Fruit fly (Drosophila melanogaster) whole organism, embryonic: Measurements from ENCODE around the gene CCT3.

Experiments
- ATbp ChIP-seq: fragments of 200-800 bp; sonication (Bioruptor generic); optimal IDR thresholded peaks from 2 replicates; lab custom pipeline; 2017; ENCODE audit warnings: missing biosample characterization, mild to moderate bottlenecking, missing genetic modification characterization, missing genetic modification reagents
- Antp ChIP-seq: fragments of 200-800 bp; sonication (Bioruptor generic); optimal IDR thresholded peaks from 3 replicates; lab custom pipeline; 2016; ENCODE audit warnings: missing biosample characterization, missing genetic modification characterization
- Blimp-1 ChIP-seq: fragments of 200-800 bp; sonication (Bioruptor generic); optimal IDR thresholded peaks from 3 replicates; lab custom pipeline; 2018; ENCODE audit warnings: missing biosample characterization, missing genetic modification characterization, mild to moderate bottlenecking, moderate library complexity, missing genetic modification reagents
- CG10321 ChIP-seq: fragments of 200-800 bp; sonication (Bioruptor generic); IDR thresholded peaks from 2 replicates; pipeline ENCODE4 v1.3.6; 2022; ENCODE audit warnings: missing biosample characterization, missing genetic modification characterization
- CG11560 ChIP-seq: fragments of 200-800 bp; sonication (Bioruptor generic); IDR thresholded peaks from 3 replicates; pipeline ENCODE4 v1.3.6; 2022; ENCODE audit warnings: missing biosample characterization, missing genetic modification characterization
- CG12155 ChIP-seq: fragments of 200-800 bp; sonication (Bioruptor generic); optimal IDR thresholded peaks from 3 replicates; lab custom pipeline; 2016; ENCODE audit warnings: missing biosample characterization, missing genetic modification characterization
- CG15601 ChIP-seq: fragments of 200-800 bp; sonication (Bioruptor generic); optimal IDR thresholded peaks from 3 replicates; lab custom pipeline; 2019; ENCODE audit warnings: missing biosample characterization, mild to moderate bottlenecking, missing genetic modification characterization, moderate library complexity
- CG16813 ChIP-seq: fragments of 200-800 bp; sonication (Bioruptor generic); IDR thresholded peaks from 3 replicates; pipeline ENCODE4 v1.3.6; 2022; ENCODE audit warnings: missing biosample characterization, missing genetic modification characterization; ENCODE audit not compliant: partially characterized antibody
- CG16815 ChIP-seq: fragments of 200-800 bp; sonication (Bioruptor generic); optimal IDR thresholded peaks from 3 replicates; lab custom pipeline; 2017; ENCODE audit warnings: missing biosample characterization, mild to moderate bottlenecking, missing genetic modification characterization
- CG17361 ChIP-seq: fragments of 200-800 bp; sonication (Bioruptor generic); IDR thresholded peaks from 3 replicates; pipeline ENCODE4 v1.3.6; 2022; ENCODE audit warnings: missing biosample characterization, missing genetic modification characterization
- CG1832 ChIP-seq: fragments of 200-800 bp; sonication (Bioruptor generic); optimal IDR thresholded peaks from 2 replicates; lab custom pipeline; 2017; ENCODE audit warnings: missing biosample characterization, mild to moderate bottlenecking, missing genetic modification characterization, inconsistent platforms
- CG18599 ChIP-seq: fragments of 200-800 bp; sonication (Bioruptor generic); optimal IDR thresholded peaks from 3 replicates; lab custom pipeline; 2017; ENCODE audit warnings: missing biosample characterization, missing genetic modification characterization, mild to moderate bottlenecking, moderate library complexity, missing genetic modification reagents
- CG2129 ChIP-seq: fragments of 200-800 bp; sonication (Bioruptor generic); IDR thresholded peaks from 2 replicates; pipeline ENCODE4 v1.3.6; 2022; ENCODE audit warnings: missing biosample characterization, missing genetic modification characterization; ENCODE audit not compliant: partially characterized antibody
- CG30431 ChIP-seq: fragments of 200-800 bp; sonication (Bioruptor generic); optimal IDR thresholded peaks from 2 replicates; lab custom pipeline; 2017; ENCODE audit warnings: missing biosample characterization, missing genetic modification characterization
- CG3163 ChIP-seq: fragments of 200-800 bp; sonication (Bioruptor generic); optimal IDR thresholded peaks from 3 replicates; lab custom pipeline; 2016; ENCODE audit warnings: missing biosample characterization, missing genetic modification characterization
- CG34422 ChIP-seq: fragments of 200-800 bp; sonication (Bioruptor generic); IDR thresholded peaks from 3 replicates; pipeline ENCODE4 v1.3.6; 2022; ENCODE audit warnings: missing biosample characterization, missing genetic modification characterization
- CG3847 ChIP-seq: fragments of 200-800 bp; sonication (Bioruptor generic); IDR thresholded peaks from 2 replicates; pipeline ENCODE4 v1.3.6; 2022; ENCODE audit warnings: missing biosample characterization, missing genetic modification characterization
- CG42726 ChIP-seq: fragments of 200-800 bp; sonication (Bioruptor generic); IDR thresholded peaks from 2 replicates; pipeline ENCODE4 v1.3.6; 2022; ENCODE audit warnings: missing biosample characterization, missing genetic modification characterization; ENCODE audit not compliant: partially characterized antibody
- CG6854 ChIP-seq: fragments of 200-800 bp; sonication (Bioruptor generic); optimal IDR thresholded peaks from 3 replicates; lab custom pipeline; 2017; ENCODE audit warnings: missing biosample characterization, mild to moderate bottlenecking, missing genetic modification characterization
- CG7372 ChIP-seq: fragments of 200-800 bp; sonication (Bioruptor generic); IDR thresholded peaks from 2 replicates; pipeline ENCODE4 v1.3.6; 2022; ENCODE audit warnings: missing biosample characterization, missing genetic modification characterization
- CG9215 ChIP-seq: fragments of 200-800 bp; sonication (Bioruptor generic); IDR thresholded peaks from 2 replicates; pipeline ENCODE4 v1.3.6; 2022; ENCODE audit warnings: missing biosample characterization, missing genetic modification characterization
- CTCF ChIP-seq: fragments of 200-800 bp; sonication (Bioruptor generic); optimal IDR thresholded peaks from 2 replicates; lab custom pipeline; 2017; ENCODE audit warnings: missing biosample characterization, mild to moderate bottlenecking, missing genetic modification characterization, moderate library complexity
- Camta ChIP-seq: fragments of 200-800 bp; sonication (Bioruptor generic); optimal IDR thresholded peaks from 2 replicates; lab custom pipeline; 2016; ENCODE audit warnings: missing biosample characterization, missing genetic modification characterization
- Chrac-16 ChIP-seq: fragments of 200-800 bp; sonication (Bioruptor generic); optimal IDR thresholded peaks from 3 replicates; lab custom pipeline; 2016; ENCODE audit warnings: missing biosample characterization, missing genetic modification characterization
- Dbx ChIP-seq: fragments of 200-800 bp; sonication (Bioruptor generic); IDR thresholded peaks from 3 replicates; pipeline ENCODE4 v1.3.6; 2022; ENCODE audit warnings: missing biosample characterization, missing genetic modification characterization
- Dek ChIP-seq: fragments of 200-800 bp; sonication (Bioruptor generic); optimal IDR thresholded peaks from 3 replicates; lab custom pipeline; 2019; ENCODE audit warnings: missing biosample characterization, mild to moderate bottlenecking, missing genetic modification characterization, moderate library complexity
- Dll ChIP-seq: fragments of 200-800 bp; sonication (Bioruptor generic); IDR thresholded peaks from 4 replicates; pipeline ENCODE4 v1.3.6; 2022; ENCODE audit warnings: missing biosample characterization, missing genetic modification characterization; ENCODE audit not compliant: partially characterized antibody
- Dref ChIP-seq: fragments of 200-800 bp; sonication (Bioruptor generic); IDR thresholded peaks from 2 replicates; pipeline ENCODE4 v1.3.6; 2022; ENCODE audit warnings: missing biosample characterization, missing genetic modification characterization
- HLH3B ChIP-seq: fragments of 200-800 bp; sonication (Bioruptor generic); IDR thresholded peaks from 2 replicates; pipeline ENCODE4 v1.3.6; 2022; ENCODE audit warnings: missing biosample characterization, missing genetic modification characterization
- Hr78 ChIP-seq, 2 experiments: fragments of 200-800 bp in 1 of 2; fragments of >200 bp in 1 of 2; sonication (Bioruptor generic) in 1 of 2; optimal IDR thresholded peaks; 2 replicates each; lab custom pipeline; 2017 to 2019; ENCODE audit warnings: missing biosample characterization in 2 of 2, missing genetic modification characterization in 2 of 2, mild to moderate bottlenecking in 1 of 2, moderate library complexity in 1 of 2
- Mad ChIP-seq: fragments of 200-800 bp; sonication (Bioruptor generic); optimal IDR thresholded peaks from 2 replicates; lab custom pipeline; 2016; ENCODE audit warnings: missing biosample characterization, missing genetic modification characterization
- Nf-YB ChIP-seq: fragments of 200-800 bp; sonication (Bioruptor generic); optimal IDR thresholded peaks from 3 replicates; lab custom pipeline; 2019; ENCODE audit warnings: missing biosample characterization, mild to moderate bottlenecking, missing genetic modification characterization, moderate library complexity
- Nf-YC ChIP-seq: fragments of 200-800 bp; optimal IDR thresholded peaks from 3 replicates; lab custom pipeline; 2019; ENCODE audit warnings: missing biosample characterization, mild to moderate bottlenecking, missing genetic modification characterization, moderate library complexity
- Ptx1 ChIP-seq: fragments of 200-800 bp; sonication (Bioruptor generic); IDR thresholded peaks from 2 replicates; pipeline ENCODE4 v1.3.6; 2022; ENCODE audit warnings: missing biosample characterization, missing genetic modification characterization
- cad ChIP-seq: fragments of >200 bp; optimal IDR thresholded peaks from 2 replicates; lab custom pipeline; 2017; ENCODE audit warnings: missing biosample characterization, missing genetic modification characterization
- cg ChIP-seq: fragments of 200-800 bp; sonication (Bioruptor generic); optimal IDR thresholded peaks from 3 replicates; lab custom pipeline; 2019; ENCODE audit warnings: missing biosample characterization, mild to moderate bottlenecking, missing genetic modification characterization, moderate library complexity
- disco-r ChIP-seq: fragments of 200-800 bp; sonication (Bioruptor generic); optimal IDR thresholded peaks from 2 replicates; lab custom pipeline; 2016; ENCODE audit warnings: missing biosample characterization, missing genetic modification characterization
- fd3F ChIP-seq: fragments of 200-800 bp; sonication (Bioruptor generic); optimal IDR thresholded peaks from 2 replicates; lab custom pipeline; 2018; ENCODE audit warnings: missing biosample characterization, mild to moderate bottlenecking, missing genetic modification characterization, moderate library complexity
- gsb-n ChIP-seq: fragments of 200-800 bp; sonication (Bioruptor generic); optimal IDR thresholded peaks from 3 replicates; lab custom pipeline; 2018; ENCODE audit warnings: missing biosample characterization, mild to moderate bottlenecking, missing genetic modification characterization
- hbn ChIP-seq: fragments of 200-800 bp; sonication (Bioruptor generic); IDR thresholded peaks from 2 replicates; pipeline ENCODE4 v1.3.6; 2022; ENCODE audit warnings: missing biosample characterization, missing genetic modification characterization; ENCODE audit not compliant: partially characterized antibody
- jing ChIP-seq: fragments of 200-800 bp; sonication (Bioruptor generic); optimal IDR thresholded peaks from 2 replicates; lab custom pipeline; 2018; ENCODE audit warnings: missing biosample characterization, mild to moderate bottlenecking, missing genetic modification characterization
- phol ChIP-seq: fragments of 200-800 bp; sonication (Bioruptor generic); optimal IDR thresholded peaks from 3 replicates; lab custom pipeline; 2018; ENCODE audit warnings: missing biosample characterization, mild to moderate bottlenecking, missing genetic modification characterization, moderate library complexity
- pum ChIP-seq: fragments of 200-800 bp; sonication (Bioruptor generic); optimal IDR thresholded peaks from 2 replicates; lab custom pipeline; 2016; ENCODE audit warnings: missing biosample characterization, missing genetic modification characterization
- sens ChIP-seq: fragments of 200-800 bp; sonication (Bioruptor generic); peaks from one replicate; lab custom pipeline; 2016; ENCODE audit warnings: missing biosample characterization, missing genetic modification characterization
- sna ChIP-seq: fragments of 200-800 bp; sonication (Bioruptor generic); IDR thresholded peaks from 2 replicates; pipeline ENCODE4 v1.3.6; 2022; ENCODE audit warnings: missing biosample characterization, missing genetic modification characterization; ENCODE audit not compliant: partially characterized antibody
- stwl ChIP-seq: fragments of 200-800 bp; sonication (Bioruptor generic); optimal IDR thresholded peaks from 3 replicates; lab custom pipeline; 2018; ENCODE audit warnings: missing biosample characterization, mild to moderate bottlenecking, missing genetic modification characterization, moderate library complexity
- twi ChIP-seq: fragments of 200-800 bp; optimal IDR thresholded peaks from 2 replicates; lab custom pipeline; 2019; ENCODE audit warnings: missing biosample characterization, mild to moderate bottlenecking, missing genetic modification characterization, moderate library complexity
- tx ChIP-seq: fragments of 200-800 bp; sonication (Bioruptor generic); optimal IDR thresholded peaks from 2 replicates; lab custom pipeline; 2016; ENCODE audit warnings: missing biosample characterization, missing genetic modification characterization

Gene CCT3

dm6 chr3R:16655494-16656493, 8.4 kb downstream of the CCT3 start, which contains the start of gene modSP (continued):
- peak; percentile 78 for TF ChIP-seq CG16813 (GFP tag; lab: Robert Waterston, UW)
- TF ChIP-seq Dll (GFP tag; lab: Robert Waterston, UW): peak; percentile 80
- no peak for TF ChIP-seq CG12155
- peak; percentile 33; the same call in 1 of the 2 replicates for TF ChIP-seq HLH3B (GFP tag; lab: Robert Waterston, UW)
- no peak for TF ChIP-seq CG9215 (GFP tag; lab: Robert Waterston, UW)
- peak; percentile 35 for TF ChIP-seq CG18599 (GFP tag; lab: Kevin White, UChicago)
- peak; percentile 48 for TF ChIP-seq Antp (GFP tag; lab: Kevin White, UChicago)
- TF ChIP-seq CG42726 (GFP tag; lab: Robert Waterston, UW): peak; percentile 68; the same call in 1 of the 2 replicates
- no peak for TF ChIP-seq CG6854 (GFP tag; lab: Kevin White, UChicago)
- no peak for TF ChIP-seq Blimp-1 (GFP tag; lab: Kevin White, UChicago)
- TF ChIP-seq ATbp (GFP tag; lab: Kevin White, UChicago): no peak
- TF ChIP-seq fd3F (GFP tag; lab: Kevin White, UChicago): no peak
- TF ChIP-seq CG15601 (tag; lab: Kevin White, UChicago): peak; percentile 16
- peak; percentile 34; the same call in 1 of the 3 replicates for TF ChIP-seq CG34422 (GFP tag; lab: Robert Waterston, UW)
- no peak for TF ChIP-seq CG2129
- peak; percentile 81; the same call in 2 of the 3 replicates for TF ChIP-seq CG11560
- TF ChIP-seq Chrac-16 (GFP tag; lab: Kevin White, UChicago): peak; percentile 10
- TF ChIP-seq Ptx1 (GFP tag; lab: Robert Waterston, UW): peak; percentile 45; the same call in 1 of the 2 replicates
- no peak for TF ChIP-seq CG30431 (GFP tag; lab: Kevin White, UChicago)
- peak; percentile 62 for TF ChIP-seq stwl (tag; lab: Kevin White, UChicago)
- peak; percentile 49 for TF ChIP-seq hbn (GFP tag; lab: Robert Waterston, UW)
- TF ChIP-seq Camta (GFP tag; lab: Kevin White, UChicago): no peak
- no peak for TF ChIP-seq CG16815 (GFP tag; lab: Kevin White, UChicago)
- peak; percentile 54 for TF ChIP-seq Dref (GFP tag; lab: Robert Waterston, UW)
- no peak for TF ChIP-seq jing
- TF ChIP-seq Dek (tag; lab: Kevin White, UChicago): peak; percentile 4
- TF ChIP-seq CG3847 (GFP tag; lab: Robert Waterston, UW): peak; percentile 22; the same call in 1 of the 2 replicates
- peak; percentile 62; the same call in 1 of the 3 replicates for TF ChIP-seq CG17361
- peak; percentile 37 for TF ChIP-seq Mad (GFP tag; lab: Kevin White, UChicago)

- peak; percentile 88 for TF ChIP-seq CG10321 (GFP tag; lab: Robert Waterston, UW)
- peak in 1 of 2 experiments; percentile 75 for TF ChIP-seq Hr78 (GFP tag; optimal IDR thresholded peaks at IDR 0.05; lab: Kevin White, UChicago)
- peak; percentile 29 for TF ChIP-seq twi
- peak; percentile 77 for TF ChIP-seq Nf-YB
- no peak for TF ChIP-seq CG7372 (GFP tag; lab: Robert Waterston, UW)
- no peak for TF ChIP-seq sna (GFP tag; lab: Robert Waterston, UW)
- TF ChIP-seq phol: peak; percentile 33
- TF ChIP-seq CG12155: no peak
- no peak for TF ChIP-seq pum (GFP tag; lab: Kevin White, UChicago)
- TF ChIP-seq Nf-YC: peak; percentile 71
- TF ChIP-seq disco-r (GFP tag; lab: Kevin White, UChicago): no peak
- TF ChIP-seq tx (GFP tag; lab: Kevin White, UChicago): no peak
- TF ChIP-seq cad: peak; percentile 72
- no peak for TF ChIP-seq Dbx
- TF ChIP-seq CTCF (GFP tag; lab: Kevin White, UChicago): no peak
- TF ChIP-seq cg (GFP tag; lab: Kevin White, UChicago): peak; percentile 40
- TF ChIP-seq CG1832: peak; percentile 71
- no peak for TF ChIP-seq CG3163
- TF ChIP-seq gsb-n: peak; percentile 51
- peak; percentile 69 for TF ChIP-seq sens (GFP tag; lab: Kevin White, UChicago)
Measured at dm6 chr3R:16661693-16662092, 14.3 kb downstream of the CCT3 start.
